Worm (Caenorhabditis elegans) whole organism, midembryonic: Measurements from ENCODE around the gene cal-1.

ENCODE experiments used
- T22C8.4 ChIP-seq: fragments of 200-800 bp; sonication (Bioruptor generic); IDR thresholded peaks from 2 replicates; pipeline ENCODE4 v1.3.6; 2022; ENCODE audit warnings: missing genetic modification characterization, missing compliant biosample characterization
- cog-1 ChIP-seq: sonication (generic microtip); optimal IDR thresholded peaks from 2 replicates; lab custom pipeline; 2016; ENCODE audit warnings: missing genetic modification characterization, missing compliant biosample characterization
- flt-1 ChIP-seq: fragments of 200-800 bp; sonication (Bioruptor generic); IDR thresholded peaks from 2 replicates; pipeline ENCODE4 v1.3.6; 2022; ENCODE audit warnings: missing genetic modification characterization, missing compliant biosample characterization
- klf-2 ChIP-seq: fragments of 200-800 bp; sonication (Bioruptor generic); conservative IDR thresholded peaks from 2 replicates; pipeline ENCODE4 v1.3.6; 2022; ENCODE audit warnings: missing genetic modification reagents, missing genetic modification characterization, missing compliant biosample characterization
- med-1 ChIP-seq: sonication (generic microtip); optimal IDR thresholded peaks from 2 replicates; lab custom pipeline; 2017; ENCODE audit warnings: missing genetic modification characterization, mild to moderate bottlenecking, missing compliant biosample characterization, antibody characterized with exemption, missing genetic modification reagents; ENCODE audit not compliant: insufficient read depth
- ref-1 ChIP-seq: fragments of 200-800 bp; sonication (Bioruptor generic); conservative IDR thresholded peaks from 2 replicates; pipeline ENCODE4 v1.3.6; 2022; ENCODE audit warnings: missing genetic modification reagents, missing genetic modification characterization, missing compliant biosample characterization
- tab-1 ChIP-seq: fragments of 200-800 bp; sonication (Bioruptor generic); IDR thresholded peaks from 2 replicates; pipeline ENCODE4 v1.3.6; 2022; ENCODE audit warnings: missing genetic modification characterization, missing compliant biosample characterization
- ztf-23 ChIP-seq: fragments of 200-800 bp; sonication (Bioruptor generic); IDR thresholded peaks from 2 replicates; pipeline ENCODE4 v1.3.6; 2022; ENCODE audit warnings: missing genetic modification reagents, missing genetic modification characterization, missing compliant biosample characterization
- ztf-29 ChIP-seq: fragments of 200-800 bp; sonication (Bioruptor generic); IDR thresholded peaks from 2 replicates; pipeline ENCODE4 v1.3.6; 2022; ENCODE audit warnings: missing genetic modification reagents, missing genetic modification characterization, missing compliant biosample characterization

cal-1 gene

DNA sequence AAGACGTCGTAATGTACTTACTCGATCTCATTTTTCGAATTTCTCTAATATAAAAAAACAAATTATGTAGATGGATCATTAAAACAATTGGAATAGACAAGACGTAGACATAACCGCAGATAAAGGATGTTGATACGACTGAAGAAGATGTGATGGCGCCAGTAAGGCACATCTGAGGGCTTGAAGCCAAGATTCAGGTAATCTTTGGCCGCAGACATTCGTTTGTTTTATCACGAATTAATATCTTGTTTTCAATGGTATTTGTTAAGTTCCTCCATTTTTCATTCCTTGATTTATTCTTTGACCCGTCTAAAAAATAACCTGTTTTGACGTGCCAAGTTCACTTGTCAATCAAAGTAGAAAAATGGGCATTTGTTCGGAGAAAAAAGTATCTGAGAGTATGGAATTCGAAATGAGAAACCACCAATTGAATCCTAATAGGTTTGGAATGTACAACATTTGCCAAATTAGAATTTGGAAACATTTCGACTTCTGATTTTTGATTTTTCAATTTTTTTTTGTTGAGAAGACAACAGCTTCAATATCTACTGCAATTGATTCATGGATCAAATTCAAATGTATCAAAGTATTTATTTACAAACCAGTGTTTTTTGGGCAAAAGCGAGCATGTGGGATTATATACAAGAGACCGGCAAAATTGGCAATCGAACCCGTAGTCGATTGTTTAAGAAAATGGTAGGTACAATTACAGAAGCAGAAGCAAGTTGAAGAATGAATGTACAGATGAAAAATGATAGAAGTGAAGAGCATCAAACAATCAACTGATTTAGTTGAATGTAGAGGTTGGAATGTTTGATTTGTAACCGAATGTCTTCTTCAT, 34.8 kb upstream of the cal-1 start:
- TF ChIP-seq ref-1 (GFP tag; lab: Robert Waterston, UW) (no peak), ztf-23 (GFP tag; lab: Robert Waterston, UW) (no peak), ztf-29 (GFP tag; lab: Robert Waterston, UW) (no peak), klf-2 (no peak), flt-1 (no peak), med-1 (GFP tag; lab: Kevin White, UChicago) (no peak), T22C8.4 (no peak), cog-1 (tag; lab: Kevin White, UChicago) (no peak), tab-1 (GFP tag; lab: Robert Waterston, UW) (no peak)

DNA sequence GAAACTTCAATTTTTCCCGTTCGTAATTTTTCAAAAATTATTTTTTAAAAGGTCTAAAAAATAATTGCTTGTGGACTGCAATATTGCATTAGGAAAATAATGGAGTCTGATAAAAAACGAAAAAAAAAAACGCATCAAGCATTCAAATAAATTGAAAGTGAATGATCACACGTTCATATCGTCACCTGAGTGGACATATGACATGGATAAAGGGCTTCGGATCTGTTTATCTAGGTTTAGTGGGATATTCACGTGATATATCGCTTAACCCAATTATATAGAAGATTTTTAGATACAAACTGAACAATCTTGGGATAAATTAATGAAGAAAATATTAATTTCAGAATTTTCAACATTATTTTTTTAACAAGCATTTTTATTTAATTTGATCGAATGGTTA, 33.7 kb upstream of the cal-1 start:
- TF ChIP-seq med-1 (GFP tag; lab: Kevin White, UChicago) (no peak), tab-1 (GFP tag; lab: Robert Waterston, UW) (no peak), T22C8.4 (no peak), ztf-29 (GFP tag; lab: Robert Waterston, UW) (no peak), flt-1 (no peak), klf-2 (no peak), ref-1 (GFP tag; lab: Robert Waterston, UW) (no peak), cog-1 (tag; lab: Kevin White, UChicago) (no peak), ztf-23 (GFP tag; lab: Robert Waterston, UW) (no peak)

DNA sequence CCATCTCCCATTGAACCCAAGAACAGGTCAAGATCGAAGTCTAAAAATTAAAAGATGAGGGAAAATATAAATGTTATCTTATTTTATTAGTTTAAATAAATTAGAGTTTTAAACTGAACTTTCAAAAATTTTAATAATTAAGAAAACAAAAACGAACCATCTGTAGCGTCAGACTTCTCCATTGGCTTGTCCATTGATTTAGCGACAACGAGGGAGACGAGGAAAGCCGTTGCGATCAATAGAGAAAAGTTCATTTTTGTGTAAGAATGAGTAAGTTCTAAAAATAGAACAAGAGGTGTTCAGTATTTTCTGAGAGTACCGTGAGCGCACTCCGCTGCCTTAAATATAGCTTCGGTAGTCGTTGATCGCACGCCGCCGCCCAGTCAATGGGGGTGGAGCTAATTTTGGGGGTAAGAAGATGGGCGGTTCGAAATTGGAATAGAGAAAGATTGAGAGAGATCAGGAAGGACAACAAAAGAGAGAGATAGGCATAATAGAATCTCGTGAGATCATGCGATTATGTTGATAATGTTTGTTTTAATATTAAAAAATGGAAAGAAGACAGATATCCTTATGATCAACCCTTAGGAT, 33.1 kb upstream of the cal-1 start, which contains the start of gene F45D3.3:
Gene F45D3.3 (minus strand): TSS at position 350 of the 591 bp plus-strand sequence.
- TF ChIP-seq ztf-23 (GFP tag; lab: Robert Waterston, UW) (no peak), flt-1 (no peak), ref-1 (GFP tag; lab: Robert Waterston, UW) (no peak), T22C8.4 (no peak), cog-1 (tag; lab: Kevin White, UChicago) (no peak), klf-2 (no peak), med-1 (GFP tag; lab: Kevin White, UChicago) (no peak), tab-1 (GFP tag; lab: Robert Waterston, UW) (no peak), ztf-29 (GFP tag; lab: Robert Waterston, UW) (no peak)

DNA sequence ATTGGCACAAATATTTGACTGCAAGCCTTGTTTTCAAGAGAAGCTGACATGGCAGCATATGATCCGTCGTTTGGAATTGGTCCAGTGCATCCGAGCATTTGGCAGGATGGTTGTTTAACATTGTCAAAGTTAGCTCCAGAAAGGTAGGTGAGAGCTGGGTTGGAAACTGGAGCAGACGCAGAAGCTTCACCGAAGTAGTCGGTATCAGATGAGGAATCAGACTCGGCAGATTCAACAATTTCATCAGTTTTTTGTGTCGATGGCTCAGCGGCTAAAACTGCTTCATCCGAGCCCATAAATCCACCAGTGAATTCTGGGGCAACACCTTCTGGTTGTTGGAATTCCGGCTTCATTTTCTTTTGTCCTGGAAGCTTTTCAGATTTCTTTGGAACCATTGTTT, 32.6 kb upstream of the cal-1 start:
- TF ChIP-seq ztf-23 (GFP tag; lab: Robert Waterston, UW) (no peak), med-1 (GFP tag; lab: Kevin White, UChicago) (no peak), klf-2 (no peak), T22C8.4 (no peak)

DNA sequence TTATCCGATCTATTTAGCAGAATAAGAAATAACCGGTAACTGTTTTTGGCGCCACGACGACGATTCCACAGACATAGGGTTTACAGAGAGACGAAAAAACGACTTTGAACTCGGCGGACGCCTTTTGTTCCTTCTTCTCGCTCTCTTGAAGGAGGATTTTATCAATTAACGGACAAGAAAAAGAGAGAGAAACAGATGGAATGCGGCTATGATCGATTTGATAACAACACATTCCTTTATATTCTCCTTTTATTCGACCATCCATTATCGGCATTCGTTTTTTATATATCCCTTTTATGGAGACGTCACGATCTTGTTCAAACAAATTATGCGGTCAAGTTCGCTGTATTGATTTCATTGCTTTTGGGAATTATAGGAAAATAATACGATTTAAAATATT, 31.8 kb upstream of the cal-1 start:
- TF ChIP-seq T22C8.4 (no peak), ztf-23 (GFP tag; lab: Robert Waterston, UW) (no peak), tab-1 (GFP tag; lab: Robert Waterston, UW) (no peak), klf-2 (no peak), ref-1 (GFP tag; lab: Robert Waterston, UW) (no peak), ztf-29 (GFP tag; lab: Robert Waterston, UW) (no peak)

DNA sequence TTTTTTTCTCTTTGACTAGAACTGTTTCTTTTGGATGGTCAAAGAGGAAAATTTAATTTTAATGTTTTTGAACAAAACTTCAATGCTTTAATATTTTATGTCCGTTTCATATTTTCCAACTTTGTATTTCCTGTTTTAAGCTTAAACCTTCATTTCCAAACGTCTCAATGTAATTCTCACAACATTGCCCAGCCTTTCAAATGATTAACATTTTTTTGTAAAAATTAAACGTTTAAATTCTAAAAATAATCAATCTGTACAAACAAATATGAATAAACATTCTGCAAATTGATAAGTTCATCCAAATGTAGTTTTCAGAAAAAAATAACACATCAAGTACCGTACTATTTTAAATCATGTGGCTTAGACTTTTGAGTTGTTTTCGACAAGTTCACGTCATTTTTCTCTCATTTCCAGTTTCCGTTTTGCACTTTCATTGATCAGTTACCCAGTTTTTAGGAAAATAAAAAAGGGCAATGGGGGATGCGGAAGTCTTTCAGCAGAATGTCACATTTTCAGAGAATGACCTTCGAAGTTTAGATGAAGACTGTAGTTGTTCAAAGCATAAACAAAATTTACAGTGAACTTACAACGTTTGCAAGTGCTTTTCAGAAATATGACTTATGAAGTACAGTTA, 25.8 kb upstream of the cal-1 start:
- TF ChIP-seq ztf-29 (GFP tag; lab: Robert Waterston, UW) = no peak
- no peak for TF ChIP-seq T22C8.4
- no peak for TF ChIP-seq flt-1
- no peak for TF ChIP-seq med-1 (GFP tag; lab: Kevin White, UChicago)
- TF ChIP-seq ref-1 (GFP tag; lab: Robert Waterston, UW) = no peak
- TF ChIP-seq klf-2 = no peak
- no peak for TF ChIP-seq ztf-23 (GFP tag; lab: Robert Waterston, UW)
- no peak for TF ChIP-seq tab-1 (GFP tag; lab: Robert Waterston, UW)
- no peak for TF ChIP-seq cog-1 (tag; lab: Kevin White, UChicago)

DNA sequence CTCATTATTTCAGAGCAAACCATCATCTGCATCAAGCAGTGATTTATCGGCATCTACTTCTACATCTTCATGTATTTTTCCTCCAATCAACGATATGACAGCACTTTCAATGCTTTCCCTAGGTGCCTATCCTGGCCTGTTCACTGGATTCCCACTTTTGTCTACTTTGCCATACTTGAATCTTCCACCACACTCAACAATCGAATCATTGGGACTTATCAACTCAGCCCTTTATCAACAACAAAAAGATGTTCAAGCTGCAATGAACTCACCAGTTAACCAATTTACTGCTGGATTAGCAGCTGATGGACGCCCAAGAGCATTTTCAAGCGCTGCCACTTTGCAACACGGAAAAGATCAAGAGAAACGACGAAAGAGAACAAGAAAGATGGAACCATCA, 24.2 kb upstream of the cal-1 start:
- TF ChIP-seq ztf-23 (GFP tag; lab: Robert Waterston, UW) = no peak
- TF ChIP-seq flt-1 = no peak
- TF ChIP-seq cog-1 (tag; lab: Kevin White, UChicago) = no peak
- TF ChIP-seq klf-2 = no peak
- no peak for TF ChIP-seq ref-1 (GFP tag; lab: Robert Waterston, UW)
- TF ChIP-seq T22C8.4 = no peak
- no peak for TF ChIP-seq med-1 (GFP tag; lab: Kevin White, UChicago)
- TF ChIP-seq tab-1 (GFP tag; lab: Robert Waterston, UW) = no peak
- no peak for TF ChIP-seq ztf-29 (GFP tag; lab: Robert Waterston, UW)

DNA sequence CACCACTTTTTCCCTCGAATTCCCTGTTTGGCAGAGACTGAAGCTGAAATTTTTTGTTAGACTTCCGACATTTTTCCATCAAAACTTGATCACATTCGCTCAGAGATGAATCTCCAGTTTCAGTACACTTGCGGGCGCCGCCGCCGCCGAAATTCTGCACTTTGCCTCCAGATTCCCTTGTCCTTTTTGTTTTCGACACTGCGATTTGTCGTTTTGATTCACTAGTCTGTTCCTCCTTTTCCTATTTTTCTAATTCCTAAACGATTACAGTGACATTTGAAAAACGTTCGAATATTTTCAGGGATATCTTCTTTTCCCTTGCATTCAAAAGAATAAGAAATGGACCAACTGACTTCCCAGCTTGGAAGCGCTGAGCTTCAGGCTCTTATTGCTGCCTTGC, 23.7 kb upstream of the cal-1 start, which contains the start of gene F45D3.2:
Gene F45D3.2 (plus strand): TSS at position 301 of the 400 bp plus-strand sequence.
- TF ChIP-seq klf-2 (no peak), ref-1 (GFP tag; lab: Robert Waterston, UW) (no peak), tab-1 (GFP tag; lab: Robert Waterston, UW) (no peak), ztf-23 (GFP tag; lab: Robert Waterston, UW) (no peak), cog-1 (tag; lab: Kevin White, UChicago) (no peak), T22C8.4 (no peak)

DNA sequence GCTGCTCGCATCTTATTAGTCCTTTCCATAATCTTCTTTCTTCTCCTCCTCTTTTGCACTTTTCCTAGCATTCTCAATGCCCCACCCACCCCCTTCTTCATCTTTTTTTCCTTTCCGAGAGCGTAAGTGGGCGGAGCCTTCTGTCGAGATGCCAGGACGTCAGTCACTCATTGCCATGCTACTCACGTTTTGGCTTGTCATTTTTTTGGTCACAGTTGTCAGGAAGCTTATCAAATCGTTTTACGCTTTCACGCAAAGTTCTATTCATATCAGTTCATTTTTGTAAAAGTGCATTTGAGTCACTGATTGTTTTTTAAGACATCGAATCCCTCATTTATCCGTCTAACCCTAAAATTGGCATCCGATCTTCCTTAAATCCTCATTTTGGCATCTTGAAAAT, 23.0 kb upstream of the cal-1 start:
- TF ChIP-seq ref-1 (GFP tag; lab: Robert Waterston, UW) (no peak), med-1 (GFP tag; lab: Kevin White, UChicago) (no peak), ztf-29 (GFP tag; lab: Robert Waterston, UW) (no peak)
